Fruit fly (Drosophila melanogaster) whole organism, embryonic: ENCODE measurements around the gene Vha16-3.

Experiments
- Abd-B ChIP-seq: fragments of 200-800 bp; sonication (Bioruptor generic); optimal IDR thresholded peaks from 2 replicates; lab custom pipeline; 2018; ENCODE audit warnings: missing biosample characterization, mild to moderate bottlenecking, missing genetic modification characterization, moderate library complexity
- CG10654 ChIP-seq: fragments of 200-800 bp; sonication (Bioruptor generic); optimal IDR thresholded peaks from 2 replicates; lab custom pipeline; 2016; ENCODE audit warnings: missing biosample characterization, missing genetic modification characterization
- CG11560 ChIP-seq: fragments of 200-800 bp; sonication (Bioruptor generic); IDR thresholded peaks from 3 replicates; pipeline ENCODE4 v1.3.6; 2022; ENCODE audit warnings: missing biosample characterization, missing genetic modification characterization
- CG14710 ChIP-seq: fragments of 200-800 bp; sonication (Bioruptor generic); optimal IDR thresholded peaks from 3 replicates; lab custom pipeline; 2019; ENCODE audit warnings: missing biosample characterization, mild to moderate bottlenecking, missing genetic modification characterization, moderate library complexity
- CG16779 ChIP-seq: fragments of 200-800 bp; sonication (Bioruptor generic); IDR thresholded peaks from 2 replicates; pipeline ENCODE4 v1.3.6; 2022; ENCODE audit warnings: missing biosample characterization, missing genetic modification characterization
- CG17186 ChIP-seq: fragments of 200-800 bp; sonication (Bioruptor generic); optimal IDR thresholded peaks from 3 replicates; lab custom pipeline; 2017; ENCODE audit warnings: missing biosample characterization, missing genetic modification reagents, missing genetic modification characterization
- CG17361 ChIP-seq: fragments of 200-800 bp; sonication (Bioruptor generic); IDR thresholded peaks from 3 replicates; pipeline ENCODE4 v1.3.6; 2022; ENCODE audit warnings: missing biosample characterization, missing genetic modification characterization
- CG17385 ChIP-seq: fragments of 200-800 bp; sonication (Bioruptor generic); optimal IDR thresholded peaks from 3 replicates; lab custom pipeline; 2018; ENCODE audit warnings: missing biosample characterization, mild to moderate bottlenecking, missing genetic modification characterization
- CG1792 ChIP-seq: fragments of 200-800 bp; sonication (Bioruptor generic); optimal IDR thresholded peaks from 2 replicates; lab custom pipeline; 2016; ENCODE audit warnings: missing biosample characterization, missing genetic modification characterization
- CG2889 ChIP-seq: fragments of 200-800 bp; sonication (Bioruptor generic); IDR thresholded peaks from 3 replicates; pipeline ENCODE4 v1.3.6; 2022; ENCODE audit warnings: missing biosample characterization, missing genetic modification characterization
- CG30020 ChIP-seq: fragments of 200-800 bp; optimal IDR thresholded peaks from 2 replicates; lab custom pipeline; 2019; ENCODE audit warnings: missing biosample characterization, mild to moderate bottlenecking, missing genetic modification characterization, moderate library complexity
- CG3065 ChIP-seq: fragments of 200-800 bp; sonication (Bioruptor generic); optimal IDR thresholded peaks from 2 replicates; lab custom pipeline; 2016; ENCODE audit warnings: missing biosample characterization, missing genetic modification characterization
- CG31224 ChIP-seq: fragments of 200-800 bp; sonication (Bioruptor generic); IDR thresholded peaks from 2 replicates; pipeline ENCODE4 v1.3.6; 2022; ENCODE audit warnings: missing biosample characterization, missing genetic modification characterization
- CG31441 ChIP-seq: fragments of 200-800 bp; sonication (Bioruptor generic); IDR thresholded peaks from 2 replicates; pipeline ENCODE4 v1.3.6; 2022; ENCODE audit warnings: missing biosample characterization, missing genetic modification characterization
- CG3281 ChIP-seq: fragments of 200-800 bp; sonication (Bioruptor generic); optimal IDR thresholded peaks from 3 replicates; lab custom pipeline; 2017; ENCODE audit warnings: missing biosample characterization, mild to moderate bottlenecking, missing genetic modification characterization
- CG43689 ChIP-seq: fragments of 200-800 bp; sonication (Bioruptor generic); IDR thresholded peaks from 2 replicates; pipeline ENCODE4 v1.3.6; 2022; ENCODE audit warnings: missing biosample characterization, missing genetic modification characterization
- CG9437 ChIP-seq: fragments of 200-800 bp; sonication (Bioruptor generic); optimal IDR thresholded peaks from 2 replicates; lab custom pipeline; 2018; ENCODE audit warnings: missing biosample characterization, mild to moderate bottlenecking, missing genetic modification characterization
- CTCF ChIP-seq: fragments of 200-800 bp; sonication (Bioruptor generic); optimal IDR thresholded peaks from 2 replicates; lab custom pipeline; 2017; ENCODE audit warnings: missing biosample characterization, mild to moderate bottlenecking, missing genetic modification characterization, moderate library complexity
- D ChIP-seq, 2 experiments: fragments of 200-800 bp in 1 of 2; fragments of >200 bp in 1 of 2; sonication (Bioruptor generic) in 1 of 2; optimal IDR thresholded peaks; 2 replicates in 1 of 2; 3 replicates in 1 of 2; lab custom pipeline; 2017; ENCODE audit warnings: mild to moderate bottlenecking in 1 of 2, missing biosample characterization in 1 of 2, missing genetic modification characterization in 1 of 2, missing genetic modification reagents in 1 of 2
- Fer3 ChIP-seq: fragments of 200-800 bp; sonication (Bioruptor generic); optimal IDR thresholded peaks from 2 replicates; lab custom pipeline; 2018; ENCODE audit warnings: missing biosample characterization, mild to moderate bottlenecking, missing genetic modification characterization, moderate library complexity
- HLH3B ChIP-seq: fragments of 200-800 bp; sonication (Bioruptor generic); IDR thresholded peaks from 2 replicates; pipeline ENCODE4 v1.3.6; 2022; ENCODE audit warnings: missing biosample characterization, missing genetic modification characterization
- HLH54F ChIP-seq: fragments of 200-800 bp; sonication (Bioruptor generic); optimal IDR thresholded peaks from 3 replicates; lab custom pipeline; 2016; ENCODE audit warnings: missing biosample characterization, missing genetic modification characterization
- Nf-YA ChIP-seq: fragments of 200-800 bp; sonication (Bioruptor generic); IDR thresholded peaks from 2 replicates; pipeline ENCODE4 v1.3.6; 2022; ENCODE audit warnings: missing biosample characterization, missing genetic modification characterization
- Oli ChIP-seq: fragments of 200-800 bp; sonication (Bioruptor generic); optimal IDR thresholded peaks from 2 replicates; lab custom pipeline; 2018; ENCODE audit warnings: missing biosample characterization, mild to moderate bottlenecking, missing genetic modification characterization, moderate library complexity
- Rx ChIP-seq: fragments of 200-800 bp; sonication (Bioruptor generic); IDR thresholded peaks from 2 replicates; pipeline ENCODE4 v1.3.6; 2022; ENCODE audit warnings: missing biosample characterization, missing genetic modification characterization
- Six4 ChIP-seq: fragments of 200-800 bp; sonication (Bioruptor generic); optimal IDR thresholded peaks from 2 replicates; lab custom pipeline; 2016; ENCODE audit warnings: missing biosample characterization, missing genetic modification characterization
- Sry-β ChIP-seq: fragments of 200-800 bp; sonication (Bioruptor generic); optimal IDR thresholded peaks from 2 replicates; lab custom pipeline; 2018; ENCODE audit warnings: missing biosample characterization, mild to moderate bottlenecking, missing genetic modification characterization, moderate library complexity
- TFAM ChIP-seq: fragments of 200-800 bp; sonication (Bioruptor generic); optimal IDR thresholded peaks from 2 replicates; lab custom pipeline; 2017; ENCODE audit warnings: missing biosample characterization, missing genetic modification characterization, inconsistent platforms
- Trl ChIP-seq, 3 experiments: fragments of >200 bp in 2 of 3; fragments of 200-800 bp in 1 of 3; sonication (Bioruptor generic) in 1 of 3; optimal IDR thresholded peaks; 2 replicates in 1 of 3; 3 replicates in 2 of 3; lab custom pipeline; 2016 to 2017; ENCODE audit warnings: missing biosample characterization in 1 of 3, missing genetic modification characterization in 1 of 3
- az2 ChIP-seq: fragments of 200-800 bp; sonication (Bioruptor generic); optimal IDR thresholded peaks from 3 replicates; lab custom pipeline; 2016; ENCODE audit warnings: missing biosample characterization, missing genetic modification characterization
- br ChIP-seq: fragments of >200 bp; optimal IDR thresholded peaks from 2 replicates; lab custom pipeline; 2017
- cad ChIP-seq: fragments of >200 bp; optimal IDR thresholded peaks from 2 replicates; lab custom pipeline; 2017; ENCODE audit warnings: missing biosample characterization, missing genetic modification characterization
- ci ChIP-seq: fragments of 200-800 bp; sonication (Bioruptor generic); IDR thresholded peaks from 3 replicates; pipeline ENCODE4 v1.3.6; 2022; ENCODE audit warnings: missing biosample characterization, missing genetic modification characterization
- corto ChIP-seq: fragments of 200-800 bp; sonication (Bioruptor generic); optimal IDR thresholded peaks from 2 replicates; lab custom pipeline; 2016; ENCODE audit warnings: missing biosample characterization, mild to moderate bottlenecking, missing genetic modification characterization, moderate library complexity
- da ChIP-seq: fragments of 200-800 bp; sonication (Bioruptor generic); optimal IDR thresholded peaks from 2 replicates; lab custom pipeline; 2016; ENCODE audit warnings: missing biosample characterization, missing genetic modification characterization
- gfzf ChIP-seq: fragments of 200-800 bp; sonication (Bioruptor generic); optimal IDR thresholded peaks from 2 replicates; lab custom pipeline; 2016; ENCODE audit warnings: missing biosample characterization, mild to moderate bottlenecking, missing genetic modification characterization, moderate library complexity
- grau ChIP-seq: fragments of 200-800 bp; optimal IDR thresholded peaks from 3 replicates; lab custom pipeline; 2019; ENCODE audit warnings: missing biosample characterization, mild to moderate bottlenecking, missing genetic modification characterization, moderate library complexity
- gro ChIP-seq: fragments of 200-800 bp; sonication (Bioruptor generic); optimal IDR thresholded peaks from 2 replicates; lab custom pipeline; 2016; ENCODE audit warnings: missing biosample characterization, missing genetic modification characterization
- gsb ChIP-seq: fragments of 200-800 bp; sonication (Bioruptor generic); IDR thresholded peaks from 2 replicates; pipeline ENCODE4 v1.3.6; 2022; ENCODE audit warnings: missing biosample characterization, missing genetic modification characterization
- hb ChIP-seq: fragments of 200-800 bp; sonication (Bioruptor generic); IDR thresholded peaks from 3 replicates; pipeline ENCODE4 v1.3.6; 2022; ENCODE audit warnings: missing biosample characterization, missing genetic modification characterization; ENCODE audit not compliant: partially characterized antibody
- lmd ChIP-seq: fragments of 200-800 bp; sonication (Bioruptor generic); IDR thresholded peaks from 2 replicates; pipeline ENCODE4 v1.3.6; 2022; ENCODE audit warnings: missing biosample characterization, missing genetic modification characterization
- nom ChIP-seq: fragments of 200-800 bp; sonication (Bioruptor generic); optimal IDR thresholded peaks from 2 replicates; lab custom pipeline; 2017; ENCODE audit warnings: missing biosample characterization, missing genetic modification characterization, mild to moderate bottlenecking, moderate library complexity, missing genetic modification reagents
- org-1 ChIP-seq: fragments of 200-800 bp; sonication (Bioruptor generic); optimal IDR thresholded peaks from 2 replicates; lab custom pipeline; 2017; ENCODE audit warnings: missing biosample characterization, missing genetic modification characterization
- peb ChIP-seq: fragments of 200-800 bp; sonication (Bioruptor generic); IDR thresholded peaks from 2 replicates; pipeline ENCODE4 v1.3.6; 2022; ENCODE audit warnings: missing biosample characterization, missing genetic modification characterization
- pita ChIP-seq: fragments of 200-800 bp; sonication (Bioruptor generic); optimal IDR thresholded peaks from 2 replicates; lab custom pipeline; 2017; ENCODE audit warnings: missing biosample characterization, mild to moderate bottlenecking, missing genetic modification characterization
- pum ChIP-seq: fragments of 200-800 bp; sonication (Bioruptor generic); optimal IDR thresholded peaks from 2 replicates; lab custom pipeline; 2016; ENCODE audit warnings: missing biosample characterization, missing genetic modification characterization
- salm ChIP-seq: fragments of 200-800 bp; sonication (Bioruptor generic); optimal IDR thresholded peaks from 2 replicates; lab custom pipeline; 2018; ENCODE audit warnings: missing biosample characterization, mild to moderate bottlenecking, missing genetic modification characterization
- sens-2 ChIP-seq: fragments of 200-800 bp; sonication (Bioruptor generic); IDR thresholded peaks from 2 replicates; pipeline ENCODE4 v1.3.6; 2022; ENCODE audit warnings: missing biosample characterization, missing genetic modification characterization
- slou ChIP-seq: fragments of 200-800 bp; sonication (Bioruptor generic); optimal IDR thresholded peaks from 3 replicates; lab custom pipeline; 2016; ENCODE audit warnings: missing biosample characterization, missing genetic modification characterization
- so ChIP-seq: fragments of 200-800 bp; sonication (Bioruptor generic); IDR thresholded peaks from 3 replicates; pipeline ENCODE4 v1.3.6; 2022; ENCODE audit warnings: missing biosample characterization, missing genetic modification characterization
- ssp ChIP-seq: fragments of 200-800 bp; sonication (Bioruptor generic); IDR thresholded peaks from 2 replicates; pipeline ENCODE4 v1.3.6; 2022; ENCODE audit warnings: missing biosample characterization, missing genetic modification characterization

Vha16-3 gene

DNA sequence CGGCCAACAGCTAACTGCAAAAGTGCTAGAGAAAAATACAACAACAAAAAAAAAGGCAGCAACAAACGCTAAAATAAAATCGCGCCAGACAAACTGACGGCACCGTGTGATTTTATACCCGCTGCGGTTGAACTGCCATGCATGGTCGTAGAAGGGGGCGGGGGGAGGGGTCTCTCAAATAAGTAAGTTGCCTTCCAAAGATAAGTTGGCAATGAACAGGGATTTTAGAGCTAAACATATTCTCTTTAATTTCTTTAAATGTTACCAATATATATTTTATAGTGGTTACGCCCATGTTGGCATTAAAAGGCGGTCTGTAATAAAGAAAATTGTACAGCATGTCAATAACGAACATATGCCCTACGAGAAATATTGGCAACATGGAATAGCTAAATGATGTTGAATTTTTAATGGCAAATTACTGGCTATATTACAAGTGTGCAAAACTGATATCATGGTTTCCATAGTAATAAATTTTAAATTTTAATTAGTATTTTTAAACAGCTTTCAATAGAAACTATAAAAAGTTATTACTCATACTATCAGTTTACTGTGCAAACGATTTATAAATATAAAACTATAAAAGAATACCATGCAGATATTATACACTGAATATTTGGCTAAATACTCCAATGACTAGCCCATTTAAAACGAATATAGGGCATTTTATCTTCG lies 41.7 kb upstream of the Vha16-3 start (continued):
- peak; percentile 51 for TF ChIP-seq salm (tag; lab: Kevin White, UChicago)
- no peak for TF ChIP-seq peb
- TF ChIP-seq gro (GFP tag; lab: Kevin White, UChicago): peak; percentile 44
- TF ChIP-seq Abd-B: peak; percentile 68
- peak; percentile 25 for TF ChIP-seq CG10654 (GFP tag; lab: Kevin White, UChicago)
- no peak for TF ChIP-seq hb (GFP tag; lab: Robert Waterston, UW)
- no peak for TF ChIP-seq Sry-β (GFP tag; lab: Kevin White, UChicago)
- TF ChIP-seq ssp: peak; percentile 53
- TF ChIP-seq CG31441 (GFP tag; lab: Robert Waterston, UW): peak; percentile 65
- peak; percentile 71 for TF ChIP-seq CG2889 (GFP tag; lab: Robert Waterston, UW)
- TF ChIP-seq org-1 (GFP tag; lab: Kevin White, UChicago): peak; percentile 55
- peak; percentile 75 for TF ChIP-seq HLH3B (GFP tag; lab: Robert Waterston, UW)
- no peak for TF ChIP-seq CG17186 (GFP tag; lab: Kevin White, UChicago)
- no peak for TF ChIP-seq Six4 (GFP tag; lab: Kevin White, UChicago)
- TF ChIP-seq Fer3 (tag; lab: Kevin White, UChicago): peak; percentile 66
- TF ChIP-seq CG30020 (tag; lab: Kevin White, UChicago): no peak
- TF ChIP-seq slou (GFP tag; lab: Kevin White, UChicago): peak; percentile 7
- TF ChIP-seq lmd (GFP tag; lab: Robert Waterston, UW): peak; percentile 74
- TF ChIP-seq sens-2: 0 out of 2 replicates have a peak, but pooled peaks have one; percentile 43
- peak; percentile 70 for TF ChIP-seq HLH54F
- peak; percentile 54 for TF ChIP-seq gsb (GFP tag; lab: Robert Waterston, UW)
- no peak for TF ChIP-seq br (lab: Kevin White, UChicago)
- peak; percentile 69 for TF ChIP-seq nom (GFP tag; lab: Kevin White, UChicago)
- peak; percentile 34; the same call in 1 of the 3 replicates for TF ChIP-seq CG17361 (GFP tag; lab: Robert Waterston, UW)
- peak; percentile 61; the same call in 1 of the 3 replicates for TF ChIP-seq so (GFP tag; lab: Robert Waterston, UW)
- TF ChIP-seq CG3065: peak; percentile 50
- TF ChIP-seq CG16779 (GFP tag; lab: Robert Waterston, UW): no peak
- no peak for TF ChIP-seq D (optimal IDR thresholded peaks at IDR 0.05; lab: Kevin White, UChicago)
- TF ChIP-seq D (GFP tag; optimal IDR thresholded peaks at IDR 0.05; lab: Kevin White, UChicago): no peak
- TF ChIP-seq CG3281: peak; percentile 42
- TF ChIP-seq Nf-YA (GFP tag; lab: Robert Waterston, UW): no peak
- TF ChIP-seq CG31224 (GFP tag; lab: Robert Waterston, UW): peak; percentile 58
- TF ChIP-seq Rx (GFP tag; lab: Robert Waterston, UW): peak; percentile 54; the same call in 1 of the 2 replicates
- peak; percentile 88 for TF ChIP-seq Oli (tag; lab: Kevin White, UChicago)
- TF ChIP-seq CG43689 (GFP tag; lab: Robert Waterston, UW): peak; percentile 64
- no peak for TF ChIP-seq pita (GFP tag; lab: Kevin White, UChicago)
- TF ChIP-seq CG17385 (GFP tag; lab: Kevin White, UChicago): peak; percentile 64
- no peak for TF ChIP-seq cad
- TF ChIP-seq TFAM (GFP tag; lab: Kevin White, UChicago): no peak
- TF ChIP-seq pum: peak; percentile 56
- TF ChIP-seq grau (tag; lab: Kevin White, UChicago): peak; percentile 72
- peak; percentile 77 for TF ChIP-seq az2 (GFP tag; lab: Kevin White, UChicago)
- TF ChIP-seq da (GFP tag; lab: Kevin White, UChicago): no peak
- TF ChIP-seq gfzf: no peak
- TF ChIP-seq CTCF (GFP tag; lab: Kevin White, UChicago): no peak
- TF ChIP-seq CG14710 (tag; lab: Kevin White, UChicago): no peak
- TF ChIP-seq CG11560 (tag; lab: Robert Waterston, UW): peak; percentile 53; the same call in 2 of the 3 replicates
- TF ChIP-seq Trl (optimal IDR thresholded peaks at IDR 0.05; lab: Kevin White, UChicago): no peak
- TF ChIP-seq Trl (GFP tag; optimal IDR thresholded peaks at IDR 0.05; lab: Kevin White, UChicago): peak; percentile 58
- TF ChIP-seq CG1792: no peak
- no peak for TF ChIP-seq corto (GFP tag; lab: Kevin White, UChicago)
- peak; percentile 89 for TF ChIP-seq ci
- TF ChIP-seq CG9437 (GFP tag; lab: Kevin White, UChicago): peak; percentile 39
